Fruit fly (Drosophila melanogaster) whole organism, embryonic: ENCODE measurements around the gene CG17359.

ENCODE experiments used
- Bgb ChIP-seq: fragments of 200-800 bp; sonication (Bioruptor generic); IDR thresholded peaks from 2 replicates; pipeline ENCODE4 v1.3.6; 2022; ENCODE audit warnings: missing biosample characterization, missing genetic modification characterization; ENCODE audit not compliant: partially characterized antibody
- CG13424 ChIP-seq: fragments of 200-800 bp; sonication (Bioruptor generic); optimal IDR thresholded peaks from 2 replicates; lab custom pipeline; 2019; ENCODE audit warnings: missing biosample characterization, mild to moderate bottlenecking, missing genetic modification characterization, moderate library complexity
- CG16863 ChIP-seq: fragments of 200-800 bp; sonication (Bioruptor generic); optimal IDR thresholded peaks from 3 replicates; lab custom pipeline; 2016; ENCODE audit warnings: missing biosample characterization, missing genetic modification characterization
- CG17802 ChIP-seq: fragments of 200-800 bp; sonication (Bioruptor generic); optimal IDR thresholded peaks from 2 replicates; lab custom pipeline; 2018; ENCODE audit warnings: missing biosample characterization, mild to moderate bottlenecking, missing genetic modification characterization, moderate library complexity
- CG1792 ChIP-seq: fragments of 200-800 bp; sonication (Bioruptor generic); optimal IDR thresholded peaks from 2 replicates; lab custom pipeline; 2016; ENCODE audit warnings: missing biosample characterization, missing genetic modification characterization
- CG18011 ChIP-seq: fragments of 200-800 bp; sonication (Bioruptor generic); optimal IDR thresholded peaks from 2 replicates; lab custom pipeline; 2017; ENCODE audit warnings: missing biosample characterization, missing genetic modification characterization, mild to moderate bottlenecking, moderate library complexity, missing genotype
- CG18764 ChIP-seq: fragments of 200-800 bp; sonication (Bioruptor generic); optimal IDR thresholded peaks from 3 replicates; lab custom pipeline; 2016; ENCODE audit warnings: missing biosample characterization, missing genetic modification characterization
- CG34224 ChIP-seq: fragments of 200-800 bp; sonication (Bioruptor generic); IDR thresholded peaks from 3 replicates; pipeline ENCODE4 v1.3.6; 2022; ENCODE audit warnings: missing biosample characterization, missing genetic modification characterization; ENCODE audit not compliant: partially characterized antibody
- CG5953 ChIP-seq: fragments of 200-800 bp; sonication (Bioruptor generic); IDR thresholded peaks from 2 replicates; pipeline ENCODE4 v1.3.6; 2022; ENCODE audit warnings: missing biosample characterization, missing genetic modification characterization
- CG7556 ChIP-seq: fragments of 200-800 bp; sonication (Bioruptor generic); optimal IDR thresholded peaks from 2 replicates; lab custom pipeline; 2017; ENCODE audit warnings: missing biosample characterization, mild to moderate bottlenecking, missing genetic modification characterization
- CG7786 ChIP-seq: fragments of 200-800 bp; sonication (Bioruptor generic); optimal IDR thresholded peaks from 2 replicates; lab custom pipeline; 2016; ENCODE audit warnings: missing biosample characterization, missing genetic modification characterization
- CG8478 ChIP-seq: fragments of >200 bp; optimal IDR thresholded peaks from 2 replicates; lab custom pipeline; 2018
- CG9932 ChIP-seq: fragments of 200-800 bp; sonication (Bioruptor generic); IDR thresholded peaks from 2 replicates; pipeline ENCODE4 v1.3.6; 2022; ENCODE audit warnings: missing biosample characterization, missing genetic modification characterization
- Camta ChIP-seq: fragments of 200-800 bp; sonication (Bioruptor generic); optimal IDR thresholded peaks from 2 replicates; lab custom pipeline; 2016; ENCODE audit warnings: missing biosample characterization, missing genetic modification characterization
- Dad ChIP-seq: fragments of 200-800 bp; sonication (Bioruptor generic); optimal IDR thresholded peaks from 3 replicates; lab custom pipeline; 2016; ENCODE audit warnings: missing biosample characterization, missing genetic modification characterization
- Dbx ChIP-seq: fragments of 200-800 bp; sonication (Bioruptor generic); IDR thresholded peaks from 3 replicates; pipeline ENCODE4 v1.3.6; 2022; ENCODE audit warnings: missing biosample characterization, missing genetic modification characterization
- Hey ChIP-seq: fragments of 200-800 bp; sonication (Bioruptor generic); optimal IDR thresholded peaks from 3 replicates; lab custom pipeline; 2018; ENCODE audit warnings: missing biosample characterization, mild to moderate bottlenecking, missing genetic modification characterization
- Jarid2 ChIP-seq: fragments of 200-800 bp; sonication (Bioruptor generic); optimal IDR thresholded peaks from 3 replicates; lab custom pipeline; 2017; ENCODE audit warnings: mild to moderate bottlenecking, missing biosample characterization, missing genetic modification reagents, missing genetic modification characterization
- Mes4 ChIP-seq: fragments of 200-800 bp; sonication (Bioruptor generic); optimal IDR thresholded peaks from 2 replicates; lab custom pipeline; 2016; ENCODE audit warnings: missing biosample characterization, missing genetic modification characterization
- Nf-YA ChIP-seq: fragments of 200-800 bp; sonication (Bioruptor generic); IDR thresholded peaks from 2 replicates; pipeline ENCODE4 v1.3.6; 2022; ENCODE audit warnings: missing biosample characterization, missing genetic modification characterization
- NfI ChIP-seq: fragments of 200-800 bp; sonication (Bioruptor generic); optimal IDR thresholded peaks from 3 replicates; lab custom pipeline; 2018; ENCODE audit warnings: missing biosample characterization, mild to moderate bottlenecking, missing genetic modification characterization, moderate library complexity
- Oli ChIP-seq: fragments of 200-800 bp; sonication (Bioruptor generic); optimal IDR thresholded peaks from 2 replicates; lab custom pipeline; 2018; ENCODE audit warnings: missing biosample characterization, mild to moderate bottlenecking, missing genetic modification characterization, moderate library complexity
- Rfx ChIP-seq: fragments of 200-800 bp; sonication (Bioruptor generic); IDR thresholded peaks from 2 replicates; pipeline ENCODE4 v1.3.6; 2022; ENCODE audit warnings: missing biosample characterization, missing genetic modification characterization
- Trl ChIP-seq, 3 experiments: fragments of >200 bp in 2 of 3; fragments of 200-800 bp in 1 of 3; sonication (Bioruptor generic) in 1 of 3; optimal IDR thresholded peaks; 2 replicates in 1 of 3; 3 replicates in 2 of 3; lab custom pipeline; 2016 to 2017; ENCODE audit warnings: missing biosample characterization in 1 of 3, missing genetic modification characterization in 1 of 3
- ara ChIP-seq: fragments of 200-800 bp; sonication (Bioruptor generic); IDR thresholded peaks from 2 replicates; pipeline ENCODE4 v1.3.6; 2022; ENCODE audit warnings: missing biosample characterization, missing genetic modification characterization
- bsh ChIP-seq, 2 experiments: fragments of 200-800 bp; sonication (Bioruptor generic); optimal IDR thresholded peaks; 2 replicates each; lab custom pipeline; 2017 to 2018; ENCODE audit warnings: mild to moderate bottlenecking in 2 of 2, missing biosample characterization in 2 of 2, missing genetic modification characterization in 2 of 2, moderate library complexity in 1 of 2
- cad ChIP-seq: fragments of >200 bp; optimal IDR thresholded peaks from 2 replicates; lab custom pipeline; 2017; ENCODE audit warnings: missing biosample characterization, missing genetic modification characterization
- chm ChIP-seq: fragments of 200-800 bp; sonication (Bioruptor generic); IDR thresholded peaks from 2 replicates; pipeline ENCODE4 v1.3.6; 2022; ENCODE audit warnings: missing biosample characterization, missing genetic modification characterization
- chn ChIP-seq: fragments of 200-800 bp; sonication (Bioruptor generic); optimal IDR thresholded peaks from 2 replicates; lab custom pipeline; 2016; ENCODE audit warnings: missing biosample characterization, missing genetic modification characterization
- crp ChIP-seq, 2 experiments: fragments of 200-800 bp; sonication (Bioruptor generic); optimal IDR thresholded peaks; 2 replicates in 1 of 2; 3 replicates in 1 of 2; lab custom pipeline; 2017; ENCODE audit warnings: missing biosample characterization in 2 of 2, missing genetic modification characterization in 2 of 2, mild to moderate bottlenecking in 1 of 2, moderate library complexity in 1 of 2
- eyg ChIP-seq: fragments of 200-800 bp; sonication (Bioruptor generic); optimal IDR thresholded peaks from 3 replicates; lab custom pipeline; 2016; ENCODE audit warnings: missing biosample characterization, missing genetic modification characterization
- fd102C ChIP-seq: fragments of 200-800 bp; sonication (Bioruptor generic); optimal IDR thresholded peaks from 2 replicates; lab custom pipeline; 2018; ENCODE audit warnings: missing biosample characterization, mild to moderate bottlenecking, missing genetic modification characterization, moderate library complexity
- fd96Cb ChIP-seq: fragments of 200-800 bp; sonication (Bioruptor generic); optimal IDR thresholded peaks from 2 replicates; lab custom pipeline; 2018; ENCODE audit warnings: missing biosample characterization, mild to moderate bottlenecking, missing genetic modification characterization, moderate library complexity
- gce ChIP-seq: fragments of 200-800 bp; sonication (Bioruptor generic); IDR thresholded peaks from 3 replicates; pipeline ENCODE4 v1.3.6; 2022; ENCODE audit warnings: missing biosample characterization, missing genetic modification characterization
- hkb ChIP-seq, 2 experiments: fragments of 200-800 bp in 1 of 2; fragments of >200 bp in 1 of 2; sonication (Bioruptor generic) in 1 of 2; IDR thresholded peaks in 1 of 2; optimal IDR thresholded peaks in 1 of 2; 2 replicates each; pipeline versions ENCODE4 v1.3.6 to Lab custom; 2017 to 2022; ENCODE audit warnings: missing biosample characterization in 1 of 2, missing genetic modification characterization in 1 of 2
- jigr1 ChIP-seq: fragments of 200-800 bp; sonication (Bioruptor generic); IDR thresholded peaks from 3 replicates; pipeline ENCODE4 v1.3.6; 2022; ENCODE audit warnings: missing biosample characterization, missing genetic modification characterization
- lola ChIP-seq, 3 experiments: fragments of >200 bp in 2 of 3; fragments of 200-800 bp in 1 of 3; sonication (Bioruptor generic) in 1 of 3; optimal IDR thresholded peaks; 2 replicates each; lab custom pipeline; 2017 to 2019; ENCODE audit warnings: missing biosample characterization in 3 of 3, missing genetic modification characterization in 3 of 3, mild to moderate bottlenecking in 1 of 3, moderate library complexity in 1 of 3
- nmo ChIP-seq: fragments of 200-800 bp; sonication (Bioruptor generic); optimal IDR thresholded peaks from 2 replicates; lab custom pipeline; 2018; ENCODE audit warnings: missing biosample characterization, mild to moderate bottlenecking, missing genetic modification characterization, moderate library complexity
- p53 ChIP-seq: fragments of 200-800 bp; sonication (Bioruptor generic); optimal IDR thresholded peaks from 2 replicates; lab custom pipeline; 2016; ENCODE audit warnings: missing biosample characterization, missing genetic modification characterization
- pan ChIP-seq, 4 experiments: fragments of >200 bp in 3 of 4; fragments of 200-800 bp in 1 of 4; sonication (Bioruptor generic) in 1 of 4; optimal IDR thresholded peaks in 3 of 4; IDR thresholded peaks in 1 of 4; 2 replicates each; pipeline versions ENCODE4 v1.3.6 to Lab custom; 2017 to 2022; ENCODE audit warnings: missing biosample characterization in 2 of 4, missing genetic modification characterization in 2 of 4, mixed read lengths in 1 of 4
- phol ChIP-seq: fragments of 200-800 bp; sonication (Bioruptor generic); optimal IDR thresholded peaks from 3 replicates; lab custom pipeline; 2018; ENCODE audit warnings: missing biosample characterization, mild to moderate bottlenecking, missing genetic modification characterization, moderate library complexity
- pnt ChIP-seq: fragments of 200-800 bp; sonication (Bioruptor generic); optimal IDR thresholded peaks from 3 replicates; lab custom pipeline; 2016; ENCODE audit warnings: missing biosample characterization, missing genetic modification characterization
- ro ChIP-seq: fragments of 200-800 bp; sonication (Bioruptor generic); IDR thresholded peaks from 2 replicates; pipeline ENCODE4 v1.3.6; 2022; ENCODE audit warnings: missing biosample characterization, missing genetic modification characterization
- sd ChIP-seq: fragments of 200-800 bp; sonication (Bioruptor generic); optimal IDR thresholded peaks from 3 replicates; lab custom pipeline; 2018; ENCODE audit warnings: missing biosample characterization, mild to moderate bottlenecking, missing genetic modification characterization, moderate library complexity
- sna ChIP-seq: fragments of 200-800 bp; sonication (Bioruptor generic); IDR thresholded peaks from 2 replicates; pipeline ENCODE4 v1.3.6; 2022; ENCODE audit warnings: missing biosample characterization, missing genetic modification characterization; ENCODE audit not compliant: partially characterized antibody
- sr ChIP-seq: fragments of 200-800 bp; sonication (Bioruptor generic); IDR thresholded peaks from 3 replicates; pipeline ENCODE4 v1.3.6; 2022; ENCODE audit warnings: missing biosample characterization, missing genetic modification characterization
- sug ChIP-seq: fragments of 200-800 bp; optimal IDR thresholded peaks from 2 replicates; lab custom pipeline; 2019; ENCODE audit warnings: missing biosample characterization, mild to moderate bottlenecking, missing genetic modification characterization, moderate library complexity
- tin ChIP-seq: fragments of 200-800 bp; sonication (Bioruptor generic); optimal IDR thresholded peaks from 3 replicates; lab custom pipeline; 2016; ENCODE audit warnings: missing biosample characterization, missing genetic modification characterization
- tio ChIP-seq: fragments of 200-800 bp; sonication (Bioruptor generic); optimal IDR thresholded peaks from 2 replicates; lab custom pipeline; 2017; ENCODE audit warnings: missing biosample characterization, missing genetic modification characterization, inconsistent platforms

The CG17359 gene

DNA sequence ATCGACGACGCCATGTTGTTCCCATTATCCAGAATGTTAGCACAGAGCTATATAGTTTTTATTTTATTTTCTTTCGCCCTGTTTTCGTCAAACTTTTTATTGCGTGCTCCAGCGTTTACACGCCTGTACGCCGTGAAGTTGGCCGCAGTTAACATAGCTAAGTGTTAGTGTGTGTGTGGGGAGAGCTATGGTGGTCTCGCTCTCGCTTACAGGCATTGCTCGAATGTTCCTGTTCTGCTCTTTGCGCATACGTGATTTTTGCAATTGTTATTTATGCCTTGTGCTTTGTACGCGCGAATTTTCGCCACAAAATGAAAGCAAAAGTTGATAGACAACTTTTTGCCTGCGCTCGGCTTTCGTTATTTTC lies 5.0 kb upstream of the CG17359 start (continued):
- TF ChIP-seq phol (tag; lab: Kevin White, UChicago), result peak; percentile 43
- peak; percentile 46; the same call in 2 of the 3 replicates for TF ChIP-seq CG34224 (GFP tag; lab: Robert Waterston, UW)
- TF ChIP-seq CG17802 (tag; lab: Kevin White, UChicago), result no peak
- no peak for TF ChIP-seq fd102C (GFP tag; lab: Kevin White, UChicago)
- no peak for TF ChIP-seq hkb (optimal IDR thresholded peaks at IDR 0.05; lab: Kevin White, UChicago)
- no peak for TF ChIP-seq hkb (GFP tag; IDR thresholded peaks at IDR 0.05; lab: Robert Waterston, UW)
- no peak for TF ChIP-seq fd96Cb (tag; lab: Kevin White, UChicago)
- no peak for TF ChIP-seq jigr1 (GFP tag; lab: Robert Waterston, UW)
- no peak for TF ChIP-seq sna (GFP tag; lab: Robert Waterston, UW)
- peak; percentile 74 for TF ChIP-seq CG8478
- no peak for TF ChIP-seq Jarid2
- no peak for TF ChIP-seq CG7556 (GFP tag; lab: Kevin White, UChicago)
- TF ChIP-seq CG7786 (GFP tag; lab: Kevin White, UChicago), result no peak
- no peak for TF ChIP-seq eyg (GFP tag; lab: Kevin White, UChicago)
- no peak for TF ChIP-seq ara
- no peak for TF ChIP-seq pan (optimal IDR thresholded peaks at IDR 0.05; lab: Kevin White, UChicago)
- TF ChIP-seq pan (GFP tag; optimal IDR thresholded peaks at IDR 0.05 in 1 of 2, IDR thresholded peaks at IDR 0.05 in 1 of 2), result peak in 1 of 2 experiments; percentile 37
- TF ChIP-seq ro (GFP tag; lab: Robert Waterston, UW), result no peak
- TF ChIP-seq CG18011 (GFP tag; lab: Kevin White, UChicago), result no peak
- TF ChIP-seq Oli (tag; lab: Kevin White, UChicago), result no peak
- no peak for TF ChIP-seq cad
- no peak for TF ChIP-seq tio (GFP tag; lab: Kevin White, UChicago)
- TF ChIP-seq sug (tag; lab: Kevin White, UChicago), result peak; percentile 21
- no peak for TF ChIP-seq crp (GFP tag; optimal IDR thresholded peaks at IDR 0.05; lab: Kevin White, UChicago)
- TF ChIP-seq nmo (GFP tag; lab: Kevin White, UChicago), result peak; percentile 38
- TF ChIP-seq CG16863 (GFP tag; lab: Kevin White, UChicago), result no peak
- TF ChIP-seq p53 (GFP tag; lab: Kevin White, UChicago), result peak; percentile 24
- TF ChIP-seq bsh (GFP tag; optimal IDR thresholded peaks at IDR 0.05; lab: Kevin White, UChicago), result no peak
- no peak for TF ChIP-seq chn (GFP tag; lab: Kevin White, UChicago)
- TF ChIP-seq Dbx (GFP tag; lab: Robert Waterston, UW), result peak; percentile 61; the same call in 2 of the 3 replicates
- no peak for TF ChIP-seq lola (GFP tag; optimal IDR thresholded peaks at IDR 0.05; lab: Kevin White, UChicago)
- no peak for TF ChIP-seq pnt (GFP tag; lab: Kevin White, UChicago)
- TF ChIP-seq gce (GFP tag; lab: Robert Waterston, UW), result 0 out of 3 replicates have a peak, but pooled peaks have one; percentile 26
- TF ChIP-seq CG1792 (GFP tag; lab: Kevin White, UChicago), result no peak
- TF ChIP-seq sr (GFP tag; lab: Robert Waterston, UW), result no peak
- peak; percentile 36 for TF ChIP-seq NfI
- TF ChIP-seq Mes4 (GFP tag; lab: Kevin White, UChicago), result no peak
- TF ChIP-seq chm (GFP tag; lab: Robert Waterston, UW), result no peak
- peak; percentile 2 for TF ChIP-seq Hey (tag; lab: Kevin White, UChicago)
- TF ChIP-seq tin (GFP tag; lab: Kevin White, UChicago), result no peak
- TF ChIP-seq Rfx (GFP tag; lab: Robert Waterston, UW), result peak; percentile 52
- TF ChIP-seq Trl (optimal IDR thresholded peaks at IDR 0.05; lab: Kevin White, UChicago), result no peak
- TF ChIP-seq Trl (GFP tag; optimal IDR thresholded peaks at IDR 0.05; lab: Kevin White, UChicago), result no peak
- peak; percentile 51; the same call in 1 of the 2 replicates for TF ChIP-seq CG9932 (GFP tag; lab: Robert Waterston, UW)
- TF ChIP-seq CG13424 (tag; lab: Kevin White, UChicago), result no peak
- 0 out of 2 replicates have a peak, but pooled peaks have one; percentile 44 for TF ChIP-seq Bgb (GFP tag; lab: Robert Waterston, UW)
- no peak; the same call in 1 of the 2 replicates for TF ChIP-seq Nf-YA (GFP tag; lab: Robert Waterston, UW)
- no peak for TF ChIP-seq Dad (GFP tag; lab: Kevin White, UChicago)
- TF ChIP-seq Camta (GFP tag; lab: Kevin White, UChicago), result no peak
- TF ChIP-seq sd (tag; lab: Kevin White, UChicago), result peak; percentile 78
- TF ChIP-seq CG5953, result no peak
- no peak for TF ChIP-seq CG18764
